Worm (Caenorhabditis elegans) whole organism, late embryonic: Measurements from ENCODE around the gene unc-41.

Experiments
- ceh-14 ChIP-seq: sonication (generic microtip); optimal IDR thresholded peaks from 2 replicates; lab custom pipeline; 2016; ENCODE audit warnings: missing genotype, missing genetic modification characterization, missing compliant biosample characterization
- ets-4 ChIP-seq: sonication (generic microtip); optimal IDR thresholded peaks from 2 replicates; lab custom pipeline; 2016; ENCODE audit warnings: missing genetic modification characterization, missing compliant biosample characterization
- fkh-10 ChIP-seq: fragments of 150-350 bp; optimal IDR thresholded peaks from 2 replicates; lab custom pipeline; 2014; ENCODE audit warnings: missing biosample characterization, missing genetic modification reagents, missing genetic modification characterization
- lin-11 ChIP-seq: fragments of 200-800 bp; sonication (Bioruptor generic); optimal IDR thresholded peaks from 2 replicates; lab custom pipeline; 2018; ENCODE audit warnings: mild to moderate bottlenecking, missing genetic modification characterization, missing compliant biosample characterization
- sox-2 ChIP-seq: fragments of 200-800 bp; sonication (Bioruptor generic); IDR thresholded peaks from 2 replicates; pipeline ENCODE4 v1.3.6; 2022; ENCODE audit warnings: missing genetic modification reagents, missing genetic modification characterization, missing compliant biosample characterization
- sox-4 ChIP-seq: sonication (generic microtip); optimal IDR thresholded peaks from 2 replicates; lab custom pipeline; 2017; ENCODE audit warnings: mild to moderate bottlenecking, missing genetic modification characterization, inconsistent platforms, missing compliant biosample characterization
- syd-9 ChIP-seq: sonication (generic microtip); optimal IDR thresholded peaks from 2 replicates; lab custom pipeline; 2016; ENCODE audit warnings: mild to moderate bottlenecking, missing genetic modification characterization, moderate library complexity, missing compliant biosample characterization
- unc-3 ChIP-seq, 2 experiments: fragments of 200-800 bp in 1 of 2; sonication (Bioruptor generic) in 1 of 2; sonication (generic microtip) in 1 of 2; conservative IDR thresholded peaks in 1 of 2; optimal IDR thresholded peaks in 1 of 2; 2 replicates each; pipeline versions ENCODE4 v1.3.6 to Lab custom; 2016 to 2022; ENCODE audit warnings: missing compliant biosample characterization in 2 of 2, missing genetic modification characterization in 2 of 2, missing genetic modification reagents in 1 of 2
- unc-86 ChIP-seq: sonication (generic microtip); optimal IDR thresholded peaks from 2 replicates; lab custom pipeline; 2016; ENCODE audit warnings: missing genetic modification characterization, missing compliant biosample characterization

DNA sequence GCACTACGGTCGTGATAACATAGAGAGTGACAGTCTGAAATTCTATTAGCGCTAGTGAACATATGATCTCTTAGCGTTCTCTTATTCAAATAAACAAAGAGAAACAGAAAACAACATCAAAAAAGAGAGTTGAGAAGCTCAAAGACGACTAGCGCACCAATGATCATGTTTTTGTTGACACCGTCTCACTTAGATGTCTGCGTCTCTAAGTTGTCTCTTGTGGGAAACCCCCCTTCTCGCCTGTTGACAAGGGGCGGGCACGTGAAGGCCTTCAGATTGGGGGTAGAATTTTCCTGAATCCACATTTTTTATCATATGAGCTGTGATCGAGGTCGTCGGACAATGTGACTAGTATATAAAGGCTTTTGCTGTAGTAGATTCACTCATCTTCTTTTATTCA is 43.9 kb upstream of the unc-41 start:
- TF ChIP-seq syd-9 (tag; lab: Kevin White, UChicago) (no peak), ceh-14 (no peak), fkh-10 (GFP tag; lab: Kevin White, UChicago) (no peak), unc-86 (tag; lab: Kevin White, UChicago) (no peak), lin-11 (tag; lab: Kevin White, UChicago) (no peak), sox-4 (tag; lab: Kevin White, UChicago) (no peak), sox-2 (GFP tag; lab: Robert Waterston, UW) (no peak), unc-3 (GFP tag; conservative IDR thresholded peaks at IDR 0.05; lab: Robert Waterston, UW) (no peak), unc-3 (tag; optimal IDR thresholded peaks at IDR 0.05; lab: Kevin White, UChicago) (no peak), ets-4 (tag; lab: Kevin White, UChicago) (no peak)
